Fruit fly (Drosophila melanogaster) whole organism, embryonic: ENCODE results near the gene CG32320.

Source experiments
- Aef1 ChIP-seq: fragments of 200-800 bp; sonication (Bioruptor generic); IDR thresholded peaks from 3 replicates; pipeline ENCODE4 v1.3.6; 2022; ENCODE audit warnings: missing biosample characterization, missing genetic modification characterization
- CG10979 ChIP-seq: fragments of 200-800 bp; sonication (Bioruptor generic); optimal IDR thresholded peaks from 2 replicates; lab custom pipeline; 2018; ENCODE audit warnings: missing biosample characterization, mild to moderate bottlenecking, missing genetic modification characterization, moderate library complexity
- CG11093 ChIP-seq: fragments of 200-800 bp; sonication (Bioruptor generic); IDR thresholded peaks from 3 replicates; pipeline ENCODE4 v1.3.6; 2022; ENCODE audit warnings: missing biosample characterization, missing genetic modification characterization
- CG11695 ChIP-seq: fragments of 200-800 bp; sonication (Bioruptor generic); IDR thresholded peaks from 3 replicates; pipeline ENCODE4 v1.3.6; 2022; ENCODE audit warnings: missing biosample characterization, missing genetic modification characterization
- CG12219 ChIP-seq: fragments of 200-800 bp; sonication (Bioruptor generic); optimal IDR thresholded peaks from 3 replicates; lab custom pipeline; 2018; ENCODE audit warnings: missing biosample characterization, mild to moderate bottlenecking, missing genetic modification characterization
- CG1233 ChIP-seq: fragments of 200-800 bp; sonication (Bioruptor generic); optimal IDR thresholded peaks from 4 replicates; lab custom pipeline; 2018; ENCODE audit warnings: missing biosample characterization, mild to moderate bottlenecking, missing genetic modification characterization
- CG1602 ChIP-seq: fragments of 200-800 bp; sonication (Bioruptor generic); optimal IDR thresholded peaks from 3 replicates; lab custom pipeline; 2016; ENCODE audit warnings: missing biosample characterization, missing genetic modification characterization
- CG17802 ChIP-seq: fragments of 200-800 bp; sonication (Bioruptor generic); optimal IDR thresholded peaks from 2 replicates; lab custom pipeline; 2018; ENCODE audit warnings: missing biosample characterization, mild to moderate bottlenecking, missing genetic modification characterization, moderate library complexity
- CG1792 ChIP-seq: fragments of 200-800 bp; sonication (Bioruptor generic); optimal IDR thresholded peaks from 2 replicates; lab custom pipeline; 2016; ENCODE audit warnings: missing biosample characterization, missing genetic modification characterization
- CG18011 ChIP-seq: fragments of 200-800 bp; sonication (Bioruptor generic); optimal IDR thresholded peaks from 2 replicates; lab custom pipeline; 2017; ENCODE audit warnings: missing biosample characterization, missing genetic modification characterization, mild to moderate bottlenecking, moderate library complexity, missing genotype
- CG2875 ChIP-seq: fragments of 200-800 bp; sonication (Bioruptor generic); optimal IDR thresholded peaks from 2 replicates; lab custom pipeline; 2017; ENCODE audit warnings: missing biosample characterization, mild to moderate bottlenecking, missing genetic modification characterization, missing genetic modification reagents
- CG31224 ChIP-seq: fragments of 200-800 bp; sonication (Bioruptor generic); IDR thresholded peaks from 2 replicates; pipeline ENCODE4 v1.3.6; 2022; ENCODE audit warnings: missing biosample characterization, missing genetic modification characterization
- CG31365 ChIP-seq: fragments of 200-800 bp; sonication (Bioruptor generic); optimal IDR thresholded peaks from 2 replicates; lab custom pipeline; 2018; ENCODE audit warnings: missing biosample characterization, mild to moderate bottlenecking, missing genetic modification characterization
- CG3726 ChIP-seq: fragments of 200-800 bp; sonication (Bioruptor generic); IDR thresholded peaks from 3 replicates; pipeline ENCODE4, ENCODE4 v1.3.6; 2022; ENCODE audit warnings: missing biosample characterization, missing genetic modification characterization
- CG6683 ChIP-seq: fragments of 200-800 bp; sonication (Bioruptor generic); optimal IDR thresholded peaks from 2 replicates; lab custom pipeline; 2017; ENCODE audit warnings: missing biosample characterization, mild to moderate bottlenecking, missing genetic modification characterization, missing genetic modification reagents
- CG7928 ChIP-seq: fragments of 200-800 bp; sonication (Bioruptor generic); optimal IDR thresholded peaks from 2 replicates; lab custom pipeline; 2017; ENCODE audit warnings: missing biosample characterization, mild to moderate bottlenecking, missing genetic modification characterization
- CG7963 ChIP-seq: fragments of 200-800 bp; sonication (Bioruptor generic); IDR thresholded peaks from 3 replicates; pipeline ENCODE4 v1.3.6; 2022; ENCODE audit warnings: missing biosample characterization, missing genetic modification characterization; ENCODE audit not compliant: partially characterized antibody
- CG8944 ChIP-seq: fragments of 200-800 bp; sonication (Bioruptor generic); optimal IDR thresholded peaks from 3 replicates; lab custom pipeline; 2016; ENCODE audit warnings: missing biosample characterization, missing genetic modification characterization
- CG9817 ChIP-seq: fragments of 200-800 bp; sonication (Bioruptor generic); optimal IDR thresholded peaks from 2 replicates; lab custom pipeline; 2018; ENCODE audit warnings: missing biosample characterization, mild to moderate bottlenecking, missing genetic modification characterization, moderate library complexity
- Dad ChIP-seq: fragments of 200-800 bp; sonication (Bioruptor generic); optimal IDR thresholded peaks from 3 replicates; lab custom pipeline; 2016; ENCODE audit warnings: missing biosample characterization, missing genetic modification characterization
- Deaf1 ChIP-seq: fragments of 200-800 bp; optimal IDR thresholded peaks from 3 replicates; lab custom pipeline; 2019; ENCODE audit warnings: missing biosample characterization, mild to moderate bottlenecking, missing genetic modification characterization, moderate library complexity
- Doc2 ChIP-seq: fragments of 200-800 bp; sonication (Bioruptor generic); IDR thresholded peaks from 2 replicates; pipeline ENCODE4 v1.3.6; 2022; ENCODE audit warnings: missing biosample characterization, missing genetic modification characterization
- HLHmδ ChIP-seq: fragments of 200-800 bp; sonication (Bioruptor generic); optimal IDR thresholded peaks from 2 replicates; lab custom pipeline; 2018; ENCODE audit warnings: missing biosample characterization, mild to moderate bottlenecking, missing genetic modification characterization, moderate library complexity
- HmgD ChIP-seq: fragments of 200-800 bp; sonication (Bioruptor generic); optimal IDR thresholded peaks from 3 replicates; lab custom pipeline; 2016; ENCODE audit warnings: missing biosample characterization, missing genetic modification characterization
- Lpt ChIP-seq: fragments of >200 bp; optimal IDR thresholded peaks from 2 replicates; lab custom pipeline; 2018; ENCODE audit warnings: missing biosample characterization, missing genetic modification characterization
- MTF-1 ChIP-seq: fragments of 200-800 bp; sonication (Bioruptor generic); optimal IDR thresholded peaks from 2 replicates; lab custom pipeline; 2018; ENCODE audit warnings: missing biosample characterization, mild to moderate bottlenecking, missing genetic modification characterization, borderline replicate concordance
- Max ChIP-seq: fragments of 200-800 bp; sonication (Bioruptor generic); optimal IDR thresholded peaks from 2 replicates; lab custom pipeline; 2016; ENCODE audit warnings: missing biosample characterization, mild to moderate bottlenecking, missing genetic modification characterization
- Med ChIP-seq: fragments of 200-800 bp; sonication (Bioruptor generic); peaks from one replicate; lab custom pipeline; 2016; ENCODE audit warnings: missing biosample characterization, missing genetic modification characterization, mild to moderate bottlenecking, inconsistent platforms, moderate library complexity
- Myb ChIP-seq: fragments of 200-800 bp; sonication (Bioruptor generic); optimal IDR thresholded peaks from 2 replicates; lab custom pipeline; 2016; ENCODE audit warnings: missing biosample characterization, missing genetic modification characterization
- Usf ChIP-seq: fragments of 200-800 bp; sonication (Bioruptor generic); optimal IDR thresholded peaks from 2 replicates; lab custom pipeline; 2017; ENCODE audit warnings: missing genotype, missing biosample characterization, missing genetic modification characterization
- Xbp1 ChIP-seq: fragments of 200-800 bp; sonication (Bioruptor generic); optimal IDR thresholded peaks from 3 replicates; lab custom pipeline; 2016; ENCODE audit warnings: missing biosample characterization, mild to moderate bottlenecking, missing genetic modification characterization
- ap ChIP-seq: fragments of 200-800 bp; sonication (Bioruptor generic); IDR thresholded peaks from 2 replicates; pipeline ENCODE4 v1.3.6; 2022; ENCODE audit warnings: missing biosample characterization, missing genetic modification characterization
- ato ChIP-seq: fragments of 200-800 bp; sonication (Bioruptor generic); IDR thresholded peaks from 2 replicates; pipeline ENCODE4 v1.3.6; 2022; ENCODE audit warnings: missing biosample characterization, missing genetic modification characterization; ENCODE audit not compliant: partially characterized antibody
- az2 ChIP-seq: fragments of 200-800 bp; sonication (Bioruptor generic); optimal IDR thresholded peaks from 3 replicates; lab custom pipeline; 2016; ENCODE audit warnings: missing biosample characterization, missing genetic modification characterization
- bowl ChIP-seq: fragments of 200-800 bp; sonication (Bioruptor generic); IDR thresholded peaks from 2 replicates; pipeline ENCODE4 v1.3.6; 2022; ENCODE audit warnings: missing biosample characterization, missing genetic modification characterization
- bsh ChIP-seq, 2 experiments: fragments of 200-800 bp; sonication (Bioruptor generic); optimal IDR thresholded peaks; 2 replicates each; lab custom pipeline; 2017 to 2018; ENCODE audit warnings: mild to moderate bottlenecking in 2 of 2, missing biosample characterization in 2 of 2, missing genetic modification characterization in 2 of 2, moderate library complexity in 1 of 2
- dmrt11E ChIP-seq: fragments of 200-800 bp; sonication (Bioruptor generic); optimal IDR thresholded peaks from 3 replicates; lab custom pipeline; 2018; ENCODE audit warnings: missing biosample characterization, mild to moderate bottlenecking, missing genetic modification characterization, moderate library complexity
- fd3F ChIP-seq: fragments of 200-800 bp; sonication (Bioruptor generic); optimal IDR thresholded peaks from 2 replicates; lab custom pipeline; 2018; ENCODE audit warnings: missing biosample characterization, mild to moderate bottlenecking, missing genetic modification characterization, moderate library complexity
- fd64A ChIP-seq: fragments of 200-800 bp; sonication (Bioruptor generic); optimal IDR thresholded peaks from 3 replicates; lab custom pipeline; 2018; ENCODE audit warnings: missing biosample characterization, mild to moderate bottlenecking, missing genetic modification characterization
- grau ChIP-seq: fragments of 200-800 bp; optimal IDR thresholded peaks from 3 replicates; lab custom pipeline; 2019; ENCODE audit warnings: missing biosample characterization, mild to moderate bottlenecking, missing genetic modification characterization, moderate library complexity
- oc ChIP-seq: fragments of 200-800 bp; sonication (Bioruptor generic); optimal IDR thresholded peaks from 2 replicates; lab custom pipeline; 2018; ENCODE audit warnings: missing biosample characterization, mild to moderate bottlenecking, missing genetic modification characterization, moderate library complexity
- org-1 ChIP-seq: fragments of 200-800 bp; sonication (Bioruptor generic); optimal IDR thresholded peaks from 2 replicates; lab custom pipeline; 2017; ENCODE audit warnings: missing biosample characterization, missing genetic modification characterization
- pum ChIP-seq: fragments of 200-800 bp; sonication (Bioruptor generic); optimal IDR thresholded peaks from 2 replicates; lab custom pipeline; 2016; ENCODE audit warnings: missing biosample characterization, missing genetic modification characterization
- pzg ChIP-seq: fragments of 200-800 bp; sonication (Bioruptor generic); optimal IDR thresholded peaks from 3 replicates; lab custom pipeline; 2018; ENCODE audit warnings: missing biosample characterization, mild to moderate bottlenecking, missing genetic modification characterization, moderate library complexity
- ssp ChIP-seq: fragments of 200-800 bp; sonication (Bioruptor generic); IDR thresholded peaks from 2 replicates; pipeline ENCODE4 v1.3.6; 2022; ENCODE audit warnings: missing biosample characterization, missing genetic modification characterization
- trem ChIP-seq: fragments of 200-800 bp; optimal IDR thresholded peaks from 3 replicates; lab custom pipeline; 2019; ENCODE audit warnings: missing biosample characterization, mild to moderate bottlenecking, missing genetic modification characterization, moderate library complexity
- tup ChIP-seq: fragments of 200-800 bp; sonication (Bioruptor generic); optimal IDR thresholded peaks from 2 replicates; lab custom pipeline; 2016; ENCODE audit warnings: missing biosample characterization, mild to moderate bottlenecking, missing genetic modification characterization, moderate library complexity
- vfl ChIP-seq: fragments of 200-800 bp; sonication (Bioruptor generic); optimal IDR thresholded peaks from 2 replicates; lab custom pipeline; 2016; ENCODE audit warnings: missing biosample characterization, missing genetic modification characterization
- zfh1 ChIP-seq: fragments of 200-800 bp; sonication (Bioruptor generic); IDR thresholded peaks from 3 replicates; pipeline ENCODE4 v1.3.6; 2022; ENCODE audit warnings: missing biosample characterization, missing genetic modification characterization

CG32320 gene

DNA sequence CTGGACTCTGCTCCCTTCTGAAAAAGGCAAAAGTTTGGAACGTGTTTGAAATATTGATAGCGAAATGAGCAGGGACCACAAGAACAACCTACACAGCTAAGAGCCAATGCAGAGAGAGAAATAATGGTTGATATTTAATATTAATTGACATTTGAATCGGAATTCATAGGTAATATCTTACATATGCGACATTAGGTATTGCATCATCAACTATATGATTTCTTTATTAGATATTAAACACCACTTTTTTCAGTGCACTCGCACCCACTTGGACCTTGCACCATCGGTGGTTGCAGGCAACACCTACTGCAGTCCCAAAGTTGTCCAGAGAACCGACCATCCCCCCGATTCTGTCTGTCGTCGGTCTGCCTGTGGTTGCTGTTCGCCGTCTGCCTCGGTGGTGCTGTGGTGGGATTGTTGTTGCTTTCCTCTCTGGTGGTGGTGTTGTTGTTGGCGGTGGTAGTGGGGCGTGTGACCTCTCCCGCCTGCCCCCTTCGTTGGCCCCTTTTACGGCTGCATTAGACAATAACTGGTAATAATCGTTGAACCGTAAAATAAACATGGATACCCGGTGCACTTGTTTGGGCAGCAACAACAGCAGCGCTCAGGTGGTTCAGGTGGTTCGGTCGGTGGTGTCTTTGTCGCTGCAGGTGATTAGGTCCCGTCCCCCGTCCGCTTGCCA is 19.4 kb upstream of the CG32320 start (continued):
- TF ChIP-seq bowl: 0 out of 2 replicates have a peak, but pooled peaks have one; percentile 9
- peak; percentile 82 for TF ChIP-seq zfh1 (GFP tag; lab: Robert Waterston, UW)
- peak; percentile 64 for TF ChIP-seq CG11695
- TF ChIP-seq CG7928 (GFP tag; lab: Kevin White, UChicago): no peak
- no peak for TF ChIP-seq Deaf1
- peak; percentile 55 for TF ChIP-seq CG1233 (GFP tag; lab: Kevin White, UChicago)
- TF ChIP-seq Max (GFP tag; lab: Kevin White, UChicago): no peak
- no peak for TF ChIP-seq pzg (GFP tag; lab: Kevin White, UChicago)
- no peak for TF ChIP-seq CG7963 (GFP tag; lab: Robert Waterston, UW)
- TF ChIP-seq Usf (GFP tag; lab: Kevin White, UChicago): peak; percentile 12
- peak; percentile 62 for TF ChIP-seq grau
- TF ChIP-seq Xbp1 (GFP tag; lab: Kevin White, UChicago): peak; percentile 33
- no peak for TF ChIP-seq vfl (GFP tag; lab: Kevin White, UChicago)
- TF ChIP-seq pum (GFP tag; lab: Kevin White, UChicago): peak; percentile 24
- TF ChIP-seq CG18011 (GFP tag; lab: Kevin White, UChicago): no peak
- TF ChIP-seq CG12219 (GFP tag; lab: Kevin White, UChicago): peak; percentile 56
- no peak for TF ChIP-seq Myb (GFP tag; lab: Kevin White, UChicago)
- TF ChIP-seq oc (tag; lab: Kevin White, UChicago): no peak
- no peak for TF ChIP-seq Dad (GFP tag; lab: Kevin White, UChicago)
- peak; percentile 77 for TF ChIP-seq CG2875 (GFP tag; lab: Kevin White, UChicago)
- 0 out of 2 replicates have a peak, but pooled peaks have one; percentile 8 for TF ChIP-seq Doc2
- TF ChIP-seq fd64A (GFP tag; lab: Kevin White, UChicago): no peak
- peak; percentile 89 for TF ChIP-seq Med (GFP tag; lab: Kevin White, UChicago)
- TF ChIP-seq CG31365 (tag; lab: Kevin White, UChicago): no peak
- peak; percentile 43; the same call in 1 of the 3 replicates for TF ChIP-seq CG11093 (GFP tag; lab: Robert Waterston, UW)
- TF ChIP-seq az2: peak; percentile 25
- TF ChIP-seq fd3F (GFP tag; lab: Kevin White, UChicago): peak; percentile 3
- TF ChIP-seq trem: peak; percentile 51
- TF ChIP-seq ssp: peak; percentile 47
- no peak for TF ChIP-seq ato
- peak; percentile 40 for TF ChIP-seq CG17802
- TF ChIP-seq CG31224 (GFP tag; lab: Robert Waterston, UW): peak; percentile 69
- peak; percentile 75; the same call in 2 of the 3 replicates for TF ChIP-seq CG3726 (GFP tag; lab: Robert Waterston, UW)
- peak; percentile 40 for TF ChIP-seq org-1 (GFP tag; lab: Kevin White, UChicago)
- TF ChIP-seq CG8944 (GFP tag; lab: Kevin White, UChicago): no peak
- no peak for TF ChIP-seq Lpt (GFP tag; lab: Kevin White, UChicago)
- peak; percentile 38 for TF ChIP-seq CG9817 (tag; lab: Kevin White, UChicago)
- peak; percentile 31; the same call in 1 of the 2 replicates for TF ChIP-seq ap
- no peak for TF ChIP-seq HmgD (GFP tag; lab: Kevin White, UChicago)
- peak; percentile 78 for TF ChIP-seq CG10979 (tag; lab: Kevin White, UChicago)
- TF ChIP-seq HLHmδ (GFP tag; lab: Kevin White, UChicago): no peak
- TF ChIP-seq CG1792: no peak
- TF ChIP-seq dmrt11E: peak; percentile 83
- TF ChIP-seq tup (GFP tag; lab: Kevin White, UChicago): peak; percentile 3
- no peak; the same call in 2 of the 3 replicates for TF ChIP-seq Aef1
- no peak for TF ChIP-seq MTF-1 (GFP tag; lab: Kevin White, UChicago)
- peak; percentile 74 to 82 for TF ChIP-seq bsh (GFP tag; optimal IDR thresholded peaks at IDR 0.05; lab: Kevin White, UChicago)
- TF ChIP-seq CG1602 (GFP tag; lab: Kevin White, UChicago): peak; percentile 51
- TF ChIP-seq CG6683 (GFP tag; lab: Kevin White, UChicago): no peak
